Fruit fly (Drosophila melanogaster): ENCODE measurements around the gene Spase22-23.

The Spase22-23 gene

dm6 chr3R:24202723-24203122 is 27.1 kb downstream of the Spase22-23 start:
- TF ChIP-seq CG8478 (optimal IDR thresholded peaks at IDR 0.05): no peak
- no peak for TF ChIP-seq CTCF (optimal IDR thresholded peaks at IDR 0.05)

DNA sequence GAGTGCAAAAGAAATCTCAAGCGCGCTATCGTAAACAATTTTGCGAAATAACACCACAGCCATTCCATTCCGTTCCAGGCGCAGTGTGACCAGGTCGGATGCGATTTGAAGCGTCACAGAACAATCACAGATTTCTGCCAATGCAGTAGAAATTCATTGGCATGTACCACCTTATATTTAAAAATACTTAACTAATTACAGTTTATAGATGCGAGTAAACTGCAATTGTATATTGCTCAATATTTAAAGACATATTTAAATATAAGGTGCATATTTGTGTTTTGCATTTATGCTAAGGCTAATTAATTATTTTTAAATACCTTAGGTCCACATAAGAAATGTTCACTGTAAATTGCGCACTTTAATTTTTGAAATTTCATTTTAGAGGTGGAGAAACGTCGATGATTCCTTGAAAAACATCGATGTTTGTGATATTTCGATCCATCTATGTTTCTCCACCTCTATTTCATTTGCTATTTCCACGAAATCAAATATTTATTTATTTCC is 36.4 kb downstream of the Spase22-23 start, which contains the start of the genes SMC6 and CG6204:
SMC6 (minus strand) TSS at position 51 of the 507 bp plus-strand sequence.
CG6204 (plus strand) TSS at position 460 of the 507 bp plus-strand sequence.
- TF ChIP-seq CTCF (optimal IDR thresholded peaks at IDR 0.05) (no peak), CG8478 (optimal IDR thresholded peaks at IDR 0.05) (no peak)

DNA sequence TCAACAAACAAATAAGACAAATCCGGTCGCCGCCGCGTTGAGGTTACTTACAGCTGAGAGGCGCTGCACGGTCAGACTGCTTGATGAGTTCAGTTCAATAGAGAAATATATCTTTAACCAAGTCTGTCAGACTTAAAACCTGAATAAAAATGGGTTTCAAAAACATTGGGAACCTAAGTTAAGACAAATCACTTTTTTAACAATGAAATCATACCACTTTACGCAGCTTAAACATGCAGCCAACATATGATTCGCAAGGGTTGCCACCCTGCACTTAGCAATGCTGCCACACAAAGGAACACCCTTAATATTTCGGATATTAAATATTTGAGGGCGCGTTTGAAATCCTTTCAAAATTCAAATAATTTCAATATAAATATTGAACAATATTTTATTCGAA is 41.2 kb downstream of the Spase22-23 start, which contains the start of gene CG5515:
CG5515 (minus strand) TSS at position 278 of the 400 bp plus-strand sequence.
- no peak for TF ChIP-seq CG8478 (optimal IDR thresholded peaks at IDR 0.05)
- TF ChIP-seq CTCF (optimal IDR thresholded peaks at IDR 0.05): no peak

- TF ChIP-seq CG8478 (optimal IDR thresholded peaks at IDR 0.05): no peak
- TF ChIP-seq CTCF (optimal IDR thresholded peaks at IDR 0.05): no peak
Observed at dm6 chr3R:24186188-24186587, 43.6 kb downstream of the Spase22-23 start, which contains the start of gene mora. TSS of gene mora (plus strand) at chr3R:24186359.
